Fruit fly (Drosophila melanogaster): ENCODE measurements around the gene Alg7.
A peak's percentile ranks its signal among the peaks of the same experiment; 100 is the strongest.

Alg7 gene

DNA sequence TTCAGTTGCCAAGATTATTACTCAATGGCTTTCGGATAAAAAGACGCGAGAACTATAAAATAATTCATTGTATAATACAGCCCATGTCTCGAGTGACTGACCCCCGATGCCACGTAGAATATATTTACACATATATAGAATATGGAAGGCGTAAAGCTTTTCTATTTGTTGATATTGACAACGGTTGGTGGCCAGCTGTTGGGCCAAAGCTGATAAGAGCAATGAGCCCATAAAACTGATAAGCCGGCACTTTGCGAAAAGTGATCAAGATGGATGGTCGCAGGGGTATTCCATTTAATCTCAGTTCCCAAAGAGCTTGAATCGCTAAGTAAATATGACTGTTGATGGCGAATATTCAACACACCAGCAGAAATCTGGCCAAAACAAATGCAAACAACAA is 11.5 kb downstream of the Alg7 start:
- no peak for TF ChIP-seq Hr83 (GFP tag; optimal IDR thresholded peaks at IDR 0.05; ENCODE audit: poor library complexity, severe bottlenecking)
- TF ChIP-seq tai (GFP tag; optimal IDR thresholded peaks at IDR 0.05): no peak
- TF ChIP-seq dl (GFP tag; optimal IDR thresholded peaks at IDR 0.05; ENCODE audit: insufficient read depth in 1 of 2, partially characterized antibody in 2 of 2): no peak
- TF ChIP-seq foxo (GFP tag; optimal IDR thresholded peaks at IDR 0.05): peak in 1 of 2 experiments; percentile 12
- no peak for TF ChIP-seq OdsH (GFP tag; optimal IDR thresholded peaks at IDR 0.05)
- no peak for TF ChIP-seq Abd-B (GFP tag; optimal IDR thresholded peaks at IDR 0.05)
- peak; percentile 11 for TF ChIP-seq br (GFP tag; optimal IDR thresholded peaks at IDR 0.05)
- peak; percentile 1 for TF ChIP-seq rgr (GFP tag; optimal IDR thresholded peaks at IDR 0.05)
- no peak for TF ChIP-seq GATAd (GFP tag; optimal IDR thresholded peaks at IDR 0.05)
- no peak for TF ChIP-seq jim (GFP tag; optimal IDR thresholded peaks at IDR 0.05)
- no peak for TF ChIP-seq sage (GFP tag; optimal IDR thresholded peaks at IDR 0.05)
- TF ChIP-seq CG32264 (GFP tag; optimal IDR thresholded peaks at IDR 0.05): no peak
- TF ChIP-seq dsf (GFP tag; optimal IDR thresholded peaks at IDR 0.05; ENCODE audit: borderline replicate concordance): no peak
- TF ChIP-seq sv (GFP tag; optimal IDR thresholded peaks at IDR 0.05): no peak
- no peak for TF ChIP-seq psq (GFP tag; optimal IDR thresholded peaks at IDR 0.05)
- peak; percentile 43 for TF ChIP-seq h (GFP tag; optimal IDR thresholded peaks at IDR 0.05)
- no peak for TF ChIP-seq Vsx2 (GFP tag; optimal IDR thresholded peaks at IDR 0.05; ENCODE audit: partially characterized antibody)
- TF ChIP-seq Dfd (GFP tag; optimal IDR thresholded peaks at IDR 0.05): no peak
- no peak for TF ChIP-seq Jra (GFP tag; optimal IDR thresholded peaks at IDR 0.05)
- TF ChIP-seq Hr78 (GFP tag; optimal IDR thresholded peaks at IDR 0.05): no peak
- peak; percentile 56 for TF ChIP-seq fru (GFP tag; optimal IDR thresholded peaks at IDR 0.05)
- TF ChIP-seq Sp1 (GFP tag; optimal IDR thresholded peaks at IDR 0.05): peak; percentile 49
- no peak for TF ChIP-seq HLH106 (tag; optimal IDR thresholded peaks at IDR 0.05)
- TF ChIP-seq CrebA (GFP tag; optimal IDR thresholded peaks at IDR 0.05; ENCODE audit: borderline replicate concordance): no peak
- no peak for TF ChIP-seq ey (GFP tag; optimal IDR thresholded peaks at IDR 0.05)
- no peak for TF ChIP-seq Mio (GFP tag; optimal IDR thresholded peaks at IDR 0.05)
- TF ChIP-seq Myc (optimal IDR thresholded peaks at IDR 0.05): no peak
- TF ChIP-seq woc (GFP tag; optimal IDR thresholded peaks at IDR 0.05): no peak
- TF ChIP-seq N (GFP tag; optimal IDR thresholded peaks at IDR 0.05): no peak
- TF ChIP-seq Hnf4 (GFP tag; optimal IDR thresholded peaks at IDR 0.05): no peak
- TF ChIP-seq Dif (GFP tag; optimal IDR thresholded peaks at IDR 0.05; ENCODE audit: partially characterized antibody): no peak
- TF ChIP-seq lola (GFP tag; optimal IDR thresholded peaks at IDR 0.05): no peak
- TF ChIP-seq Rel (GFP tag; optimal IDR thresholded peaks at IDR 0.05): no peak
- TF ChIP-seq Rel (tag; optimal IDR thresholded peaks at IDR 0.05): peak; percentile 85
- no peak for TF ChIP-seq pan (optimal IDR thresholded peaks at IDR 0.05)
- no peak for TF ChIP-seq CG9705 (GFP tag; optimal IDR thresholded peaks at IDR 0.05)
- no peak for TF ChIP-seq brk (GFP tag; optimal IDR thresholded peaks at IDR 0.05)
- TF ChIP-seq dmrt93B (GFP tag; optimal IDR thresholded peaks at IDR 0.05): no peak
- TF ChIP-seq usp (GFP tag; optimal IDR thresholded peaks at IDR 0.05): no peak

dm6 chr2L:13191052-13191678 is 12.1 kb downstream of the Alg7 start:
- TF ChIP-seq sage (GFP tag; optimal IDR thresholded peaks at IDR 0.05): no peak
- TF ChIP-seq Mio (GFP tag; optimal IDR thresholded peaks at IDR 0.05): no peak
- no peak for TF ChIP-seq N (GFP tag; optimal IDR thresholded peaks at IDR 0.05)

dm6 chr2L:13191894-13192293 is 12.8 kb downstream of the Alg7 start, which contains the start of the genes CG16974 and Edem2:
Gene CG16974 (minus strand): TSS chr2L:13191979.
Gene Edem2 (plus strand): TSS chr2L:13192201.
- no peak for TF ChIP-seq brk (GFP tag; optimal IDR thresholded peaks at IDR 0.05)
- no peak for TF ChIP-seq N (GFP tag; optimal IDR thresholded peaks at IDR 0.05)
- TF ChIP-seq woc (GFP tag; optimal IDR thresholded peaks at IDR 0.05): no peak
- no peak for TF ChIP-seq br (GFP tag; optimal IDR thresholded peaks at IDR 0.05)
- TF ChIP-seq OdsH (GFP tag; optimal IDR thresholded peaks at IDR 0.05): no peak
- peak; percentile 41 for TF ChIP-seq GATAd (GFP tag; optimal IDR thresholded peaks at IDR 0.05)
- no peak for TF ChIP-seq dl (GFP tag; optimal IDR thresholded peaks at IDR 0.05; ENCODE audit: insufficient read depth in 1 of 2, partially characterized antibody in 2 of 2)
- TF ChIP-seq Jra (GFP tag; optimal IDR thresholded peaks at IDR 0.05): no peak
- TF ChIP-seq ey (GFP tag; optimal IDR thresholded peaks at IDR 0.05): peak; percentile 63
- peak in 1 of 2 experiments; percentile 88 for TF ChIP-seq foxo (GFP tag; optimal IDR thresholded peaks at IDR 0.05)
- peak; percentile 49 for TF ChIP-seq Hr83 (GFP tag; optimal IDR thresholded peaks at IDR 0.05; ENCODE audit: poor library complexity, severe bottlenecking)
- no peak for TF ChIP-seq Mio (GFP tag; optimal IDR thresholded peaks at IDR 0.05)
- TF ChIP-seq Hr78 (GFP tag; optimal IDR thresholded peaks at IDR 0.05): no peak
- peak; percentile 58 for TF ChIP-seq CG9705 (GFP tag; optimal IDR thresholded peaks at IDR 0.05)
- TF ChIP-seq dsf (GFP tag; optimal IDR thresholded peaks at IDR 0.05; ENCODE audit: borderline replicate concordance): no peak
- TF ChIP-seq rgr (GFP tag; optimal IDR thresholded peaks at IDR 0.05): no peak
- no peak for TF ChIP-seq tai (GFP tag; optimal IDR thresholded peaks at IDR 0.05)
- TF ChIP-seq sage (GFP tag; optimal IDR thresholded peaks at IDR 0.05): no peak
- no peak for TF ChIP-seq Rel (GFP tag; optimal IDR thresholded peaks at IDR 0.05)
- peak; percentile 72 for TF ChIP-seq Rel (tag; optimal IDR thresholded peaks at IDR 0.05)
- no peak for TF ChIP-seq Sp1 (GFP tag; optimal IDR thresholded peaks at IDR 0.05)
- no peak for TF ChIP-seq Dif (GFP tag; optimal IDR thresholded peaks at IDR 0.05; ENCODE audit: partially characterized antibody)
- peak; percentile 63 for TF ChIP-seq sv (GFP tag; optimal IDR thresholded peaks at IDR 0.05)
- no peak for TF ChIP-seq CrebA (GFP tag; optimal IDR thresholded peaks at IDR 0.05; ENCODE audit: borderline replicate concordance)
- no peak for TF ChIP-seq Myc (optimal IDR thresholded peaks at IDR 0.05)
- no peak for TF ChIP-seq fru (GFP tag; optimal IDR thresholded peaks at IDR 0.05)
- TF ChIP-seq Abd-B (GFP tag; optimal IDR thresholded peaks at IDR 0.05): no peak
- no peak for TF ChIP-seq jim (GFP tag; optimal IDR thresholded peaks at IDR 0.05)
- TF ChIP-seq dmrt93B (GFP tag; optimal IDR thresholded peaks at IDR 0.05): no peak
- peak; percentile 76 for TF ChIP-seq psq (GFP tag; optimal IDR thresholded peaks at IDR 0.05)
